Worm (Caenorhabditis elegans) whole organism, L1 larva: ENCODE data around the gene srbc-70.

Experiments
- fos-1 ChIP-seq: fragments of 150-350 bp; optimal IDR thresholded peaks from 2 replicates; lab custom pipeline; 2014; ENCODE audit warnings: missing biosample characterization, missing genetic modification characterization
- lin-39 ChIP-seq: fragments of 150-350 bp; optimal IDR thresholded peaks from 2 replicates; lab custom pipeline; 2014; ENCODE audit warnings: missing biosample characterization, missing genetic modification reagents, missing genetic modification characterization
- mep-1 ChIP-seq: fragments of 150-350 bp; optimal IDR thresholded peaks from 2 replicates; lab custom pipeline; 2014; ENCODE audit warnings: missing biosample characterization, missing genetic modification characterization
- ztf-4 ChIP-seq: fragments of 150-350 bp; optimal IDR thresholded peaks from 2 replicates; lab custom pipeline; 2014; ENCODE audit warnings: missing biosample characterization, missing genetic modification characterization

- TF ChIP-seq fos-1 (tag; lab: Kevin White, UChicago) (no peak), lin-39 (tag; lab: Kevin White, UChicago) (no peak), ztf-4 (no peak), mep-1 (no peak)
Measured at ce11 chrIV:4207088-4207487, 20.7 kb downstream of the srbc-70 start, which contains the start of gene osgn-1.
